Worm (Caenorhabditis elegans): ENCODE results near the gene R53.4.

R53.4 gene

DNA sequence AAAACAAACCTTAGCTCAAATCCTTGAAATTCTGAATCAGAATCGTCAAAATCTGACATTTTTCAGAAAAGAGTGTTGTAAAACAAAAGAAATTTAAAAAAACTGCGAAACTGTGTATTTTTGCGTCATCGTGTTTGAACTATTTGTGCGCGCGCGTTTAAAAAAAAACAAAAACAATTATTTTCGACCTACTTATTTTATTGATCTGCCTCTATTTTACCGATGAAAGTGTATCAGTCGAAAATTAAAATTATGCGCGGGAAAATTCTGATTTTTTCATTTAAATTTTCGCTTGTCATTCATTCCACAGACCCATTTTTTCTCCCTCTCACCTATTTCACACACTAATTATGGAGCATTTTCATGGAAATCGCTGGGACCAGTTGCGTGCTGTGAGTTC lies 29.0 kb downstream of the R53.4 start, which contains the start of the genes C05C10.7 and C05C10.5 (continued):
- TF ChIP-seq madf-8 (GFP tag; conservative IDR thresholded peaks at IDR 0.05) (peak; percentile 93), B0019.2 (GFP tag; conservative IDR thresholded peaks at IDR 0.05) (peak; percentile 86), ceh-100 (GFP tag; IDR thresholded peaks at IDR 0.05) (no peak)

DNA sequence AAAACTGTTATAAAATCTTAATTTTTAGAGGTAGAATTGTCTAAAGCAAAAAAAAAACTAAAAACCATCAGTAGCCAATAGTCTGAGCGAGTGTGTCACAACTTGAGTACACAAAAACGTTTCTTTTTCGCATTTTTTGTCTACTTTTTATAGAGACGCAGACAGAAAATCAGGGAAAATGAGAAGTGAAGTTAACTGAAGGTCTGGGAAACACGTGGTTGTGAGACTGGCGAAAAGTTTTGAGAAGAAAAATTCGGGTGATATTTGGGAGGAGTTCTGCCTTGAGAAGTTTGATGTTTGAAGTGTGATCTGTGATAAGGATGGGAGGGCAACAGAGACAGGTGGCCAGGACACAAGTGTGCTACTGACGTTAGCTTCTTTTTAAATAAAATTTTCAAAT lies 30.2 kb downstream of the R53.4 start:
- TF ChIP-seq snpc-3.4 (tag; optimal IDR thresholded peaks at IDR 0.05) (no peak), lin-40 (tag; optimal IDR thresholded peaks at IDR 0.05) (peak; percentile 73), B0336.3 (GFP tag; IDR thresholded peaks at IDR 0.05) (peak; percentile 49), nhr-90 (tag; optimal IDR thresholded peaks at IDR 0.05) (peak; percentile 28), rpc-1 (optimal IDR thresholded peaks at IDR 0.05) (no peak), rpc-1 (tag; optimal IDR thresholded peaks at IDR 0.05) (no peak), xnd-1 (tag; optimal IDR thresholded peaks at IDR 0.05) (no peak), lir-1 (GFP tag; conservative IDR thresholded peaks at IDR 0.05) (0 out of 2 replicates have a peak, but pooled peaks have one; percentile 9), madf-6 (GFP tag; IDR thresholded peaks at IDR 0.05) (0 out of 2 replicates have a peak, but pooled peaks have one; percentile 7), ama-1 (optimal IDR thresholded peaks at IDR 0.05) (peak; percentile 90), ama-1 (GFP tag; optimal IDR thresholded peaks at IDR 0.05) (no peak), F52B5.7 (tag; optimal IDR thresholded peaks at IDR 0.05) (no peak), die-1 (tag; optimal IDR thresholded peaks at IDR 0.05) (peak; percentile 32), F39B2.1 (GFP tag; IDR thresholded peaks at IDR 0.05) (no peak), ZK185.1 (tag; optimal IDR thresholded peaks at IDR 0.05; ENCODE audit: poor library complexity, severe bottlenecking) (peak; percentile 34), lsy-27 (tag; optimal IDR thresholded peaks at IDR 0.05; ENCODE audit: borderline replicate concordance, insufficient read depth) (no peak), C17E4.6 (GFP tag; IDR thresholded peaks at IDR 0.05) (0 out of 2 replicates have a peak, but pooled peaks have one; percentile 9), nfya-2 (GFP tag; IDR thresholded peaks at IDR 0.05) (no peak), hlh-26 (GFP tag; conservative IDR thresholded peaks at IDR 0.05) (no peak), unc-62 (GFP tag; optimal IDR thresholded peaks at IDR 0.05) (no peak), mel-28 (tag; optimal IDR thresholded peaks at IDR 0.05; ENCODE audit: borderline replicate concordance) (no peak), tbp1 (GFP tag; optimal IDR thresholded peaks at IDR 0.05) (peak; percentile 38), nhr-80 (tag; optimal IDR thresholded peaks at IDR 0.05) (peak; percentile 81), lin-54 (GFP tag; optimal IDR thresholded peaks at IDR 0.05) (peak; percentile 40), ztf-6 (GFP tag; IDR thresholded peaks at IDR 0.05) (no peak), lin-35 (GFP tag; optimal IDR thresholded peaks at IDR 0.05) (peak in 1 of 3 experiments; percentile 25), mcd-1 (GFP tag; IDR thresholded peaks at IDR 0.05) (peak; percentile 47; the same call in 1 of the 2 replicates), Y53G8AR.9 (GFP tag; conservative IDR thresholded peaks at IDR 0.05) (0 out of 2 replicates have a peak, but pooled peaks have one; percentile 26), bed-1 (GFP tag; IDR thresholded peaks at IDR 0.05) (no peak), hsf-1 (GFP tag; IDR thresholded peaks at IDR 0.05) (no peak), lin-26 (GFP tag; IDR thresholded peaks at IDR 0.05) (peak; percentile 14; the same call in 1 of the 2 replicates), lag-1 (GFP tag; IDR thresholded peaks at IDR 0.05) (no peak), sptf-2 (GFP tag; optimal IDR thresholded peaks at IDR 0.05) (no peak), egl-18 (GFP tag; IDR thresholded peaks at IDR 0.05) (no peak), F55B11.4 (tag; optimal IDR thresholded peaks at IDR 0.05; ENCODE audit: borderline replicate concordance, insufficient read depth) (no peak), zim-3 (tag; optimal IDR thresholded peaks at IDR 0.05) (no peak), ztf-18 (tag; optimal IDR thresholded peaks at IDR 0.05) (peak; percentile 6), cebp-1 (GFP tag; IDR thresholded peaks at IDR 0.05) (no peak), cebp-1 (tag; optimal IDR thresholded peaks at IDR 0.05) (peak; percentile 55), attf-6 (GFP tag; IDR thresholded peaks at IDR 0.05) (no peak), hmg-1.2 (GFP tag; IDR thresholded peaks at IDR 0.05) (peak; percentile 50; the same call in 1 of the 2 replicates), tbx-9 (tag; optimal IDR thresholded peaks at IDR 0.05; ENCODE audit: borderline replicate concordance) (no peak), let-607 (tag; optimal IDR thresholded peaks at IDR 0.05) (peak; percentile 13 to 26), hmg-20 (GFP tag; IDR thresholded peaks at IDR 0.05) (no peak)

Data from whole organism, young adult.